Worm (Caenorhabditis elegans) whole organism, L3 larva: ENCODE results near the gene W05E10.2.

ENCODE experiments used
- R02D3.7 ChIP-seq: fragments of 150-350 bp; optimal IDR thresholded peaks from 2 replicates; lab custom pipeline; 2014; ENCODE audit warnings: missing biosample characterization, missing genetic modification characterization
- ZK546.5 ChIP-seq: sonication (generic microtip); optimal IDR thresholded peaks from 2 replicates; lab custom pipeline; 2017; ENCODE audit warnings: missing biosample characterization, missing genetic modification characterization
- ceh-28 ChIP-seq: fragments of 150-350 bp; optimal IDR thresholded peaks from 2 replicates; lab custom pipeline; 2014; ENCODE audit warnings: missing biosample characterization, missing genetic modification reagents, missing genetic modification characterization
- ceh-82 ChIP-seq: fragments of 150-350 bp; optimal IDR thresholded peaks from 2 replicates; lab custom pipeline; 2014; ENCODE audit warnings: missing biosample characterization, missing genetic modification characterization
- ceh-9 ChIP-seq: sonication (generic microtip); optimal IDR thresholded peaks from 2 replicates; lab custom pipeline; 2018; ENCODE audit warnings: missing biosample characterization, missing genetic modification characterization
- daf-12 ChIP-seq: fragments of 150-350 bp; optimal IDR thresholded peaks from 2 replicates; lab custom pipeline; 2014; ENCODE audit warnings: missing biosample characterization, missing genetic modification reagents, missing genetic modification characterization
- egl-5 ChIP-seq: fragments of 150-350 bp; optimal IDR thresholded peaks from 2 replicates; lab custom pipeline; 2017; ENCODE audit warnings: missing biosample characterization, missing genetic modification reagents, missing genetic modification characterization, inconsistent platforms
- elt-1 ChIP-seq: fragments of 150-350 bp; optimal IDR thresholded peaks from 2 replicates; lab custom pipeline; 2014; ENCODE audit warnings: missing biosample characterization, missing genetic modification characterization
- elt-2 ChIP-seq: sonication (generic microtip); optimal IDR thresholded peaks from 2 replicates; lab custom pipeline; 2016; ENCODE audit warnings: missing genetic modification reagents, mild to moderate bottlenecking, missing genetic modification characterization, missing compliant biosample characterization
- elt-3 ChIP-seq, 3 experiments: fragments of 150-350 bp in 1 of 3; sonication (generic microtip) in 2 of 3; optimal IDR thresholded peaks; 2 replicates in 2 of 3; 4 replicates in 1 of 3; lab custom pipeline; 2014 to 2017; ENCODE audit warnings: missing biosample characterization in 3 of 3, missing genetic modification characterization in 3 of 3
- eor-1 ChIP-seq, 2 experiments: fragments of 150-350 bp; optimal IDR thresholded peaks; 2 replicates each; lab custom pipeline; 2014 to 2018; ENCODE audit warnings: missing biosample characterization in 2 of 2, missing genetic modification characterization in 2 of 2
- fkh-10 ChIP-seq: sonication (generic microtip); optimal IDR thresholded peaks from 2 replicates; lab custom pipeline; 2017; ENCODE audit warnings: missing biosample characterization, missing genetic modification reagents, missing genetic modification characterization
- fkh-2 ChIP-seq: fragments of 150-350 bp; optimal IDR thresholded peaks from 2 replicates; lab custom pipeline; 2014; ENCODE audit warnings: missing biosample characterization, missing genetic modification reagents, missing genetic modification characterization
- fos-1 ChIP-seq: fragments of 150-350 bp; optimal IDR thresholded peaks from 2 replicates; lab custom pipeline; 2014; ENCODE audit warnings: missing biosample characterization, missing genetic modification characterization
- jun-1 ChIP-seq: fragments of 150-350 bp; optimal IDR thresholded peaks from 2 replicates; lab custom pipeline; 2014; ENCODE audit warnings: missing biosample characterization, missing genetic modification reagents, missing genetic modification characterization
- lin-15B ChIP-seq: fragments of 150-350 bp; optimal IDR thresholded peaks from 2 replicates; lab custom pipeline; 2014; ENCODE audit warnings: missing biosample characterization, missing genetic modification characterization
- lin-39 ChIP-seq: fragments of 150-350 bp; optimal IDR thresholded peaks from 2 replicates; lab custom pipeline; 2018; ENCODE audit warnings: missing biosample characterization, missing genetic modification reagents, missing genetic modification characterization
- mml-1 ChIP-seq: fragments of 150-350 bp; sonication (generic microtip); optimal IDR thresholded peaks from 3 replicates; lab custom pipeline; 2014; ENCODE audit warnings: missing biosample characterization, missing genetic modification characterization
- nhr-11 ChIP-seq: fragments of 150-350 bp; optimal IDR thresholded peaks from 2 replicates; lab custom pipeline; 2014; ENCODE audit warnings: missing biosample characterization, missing genetic modification characterization
- nhr-23 ChIP-seq: fragments of 150-350 bp; optimal IDR thresholded peaks from 2 replicates; lab custom pipeline; 2014; ENCODE audit warnings: missing biosample characterization, missing genetic modification reagents, missing genetic modification characterization
- nhr-237 ChIP-seq: fragments of 150-350 bp; optimal IDR thresholded peaks from 2 replicates; lab custom pipeline; 2014; ENCODE audit warnings: missing biosample characterization, missing genetic modification characterization
- nhr-25 ChIP-seq: sonication (generic microtip); optimal IDR thresholded peaks from 2 replicates; lab custom pipeline; 2017; ENCODE audit warnings: missing biosample characterization, missing genetic modification characterization
- nhr-28 ChIP-seq: fragments of 150-350 bp; optimal IDR thresholded peaks from 2 replicates; lab custom pipeline; 2014; ENCODE audit warnings: missing biosample characterization, missing genetic modification characterization
- nhr-43 ChIP-seq: sonication (generic microtip); optimal IDR thresholded peaks from 2 replicates; lab custom pipeline; 2016; ENCODE audit warnings: mild to moderate bottlenecking, missing genetic modification characterization, missing compliant biosample characterization; ENCODE audit not compliant: poor library complexity, severe bottlenecking
- nhr-67 ChIP-seq: fragments of 150-350 bp; optimal IDR thresholded peaks from 2 replicates; lab custom pipeline; 2014; ENCODE audit warnings: missing biosample characterization, missing genetic modification characterization
- nhr-76 ChIP-seq: fragments of 150-350 bp; sonication (generic microtip); optimal IDR thresholded peaks from 5 replicates; lab custom pipeline; 2014; ENCODE audit warnings: missing biosample characterization, missing genetic modification characterization
- nhr-77 ChIP-seq: fragments of 150-350 bp; optimal IDR thresholded peaks from 2 replicates; lab custom pipeline; 2014; ENCODE audit warnings: missing biosample characterization, missing genetic modification characterization
- pha-4 ChIP-seq: fragments of 150-350 bp; optimal IDR thresholded peaks from 2 replicates; lab custom pipeline; 2014; ENCODE audit warnings: missing biosample characterization, missing genetic modification reagents, missing genetic modification characterization
- pqm-1 ChIP-seq: fragments of 150-350 bp; optimal IDR thresholded peaks from 2 replicates; lab custom pipeline; 2017; ENCODE audit warnings: missing biosample characterization, missing genetic modification characterization, inconsistent platforms
- sea-2 ChIP-seq: fragments of 150-350 bp; sonication (generic microtip); optimal IDR thresholded peaks from 4 replicates; lab custom pipeline; 2014; ENCODE audit warnings: missing biosample characterization, missing genetic modification reagents, missing genetic modification characterization
- skn-1 ChIP-seq: fragments of 150-350 bp; optimal IDR thresholded peaks from 2 replicates; lab custom pipeline; 2014; ENCODE audit warnings: missing biosample characterization, missing genetic modification characterization
- snpc-4 ChIP-seq: fragments of 150-350 bp; optimal IDR thresholded peaks from 2 replicates; lab custom pipeline; 2014; ENCODE audit warnings: missing biosample characterization, missing genetic modification characterization
- unc-39 ChIP-seq: sonication (generic microtip); optimal IDR thresholded peaks from 4 replicates; lab custom pipeline; 2017; ENCODE audit warnings: missing biosample characterization, missing genetic modification characterization
- ztf-11 ChIP-seq: fragments of 150-350 bp; optimal IDR thresholded peaks from 2 replicates; lab custom pipeline; 2014; ENCODE audit warnings: missing biosample characterization, missing genetic modification characterization
- ztf-4 ChIP-seq: fragments of 150-350 bp; optimal IDR thresholded peaks from 2 replicates; lab custom pipeline; 2014; ENCODE audit warnings: missing biosample characterization, missing genetic modification characterization

The W05E10.2 gene

DNA sequence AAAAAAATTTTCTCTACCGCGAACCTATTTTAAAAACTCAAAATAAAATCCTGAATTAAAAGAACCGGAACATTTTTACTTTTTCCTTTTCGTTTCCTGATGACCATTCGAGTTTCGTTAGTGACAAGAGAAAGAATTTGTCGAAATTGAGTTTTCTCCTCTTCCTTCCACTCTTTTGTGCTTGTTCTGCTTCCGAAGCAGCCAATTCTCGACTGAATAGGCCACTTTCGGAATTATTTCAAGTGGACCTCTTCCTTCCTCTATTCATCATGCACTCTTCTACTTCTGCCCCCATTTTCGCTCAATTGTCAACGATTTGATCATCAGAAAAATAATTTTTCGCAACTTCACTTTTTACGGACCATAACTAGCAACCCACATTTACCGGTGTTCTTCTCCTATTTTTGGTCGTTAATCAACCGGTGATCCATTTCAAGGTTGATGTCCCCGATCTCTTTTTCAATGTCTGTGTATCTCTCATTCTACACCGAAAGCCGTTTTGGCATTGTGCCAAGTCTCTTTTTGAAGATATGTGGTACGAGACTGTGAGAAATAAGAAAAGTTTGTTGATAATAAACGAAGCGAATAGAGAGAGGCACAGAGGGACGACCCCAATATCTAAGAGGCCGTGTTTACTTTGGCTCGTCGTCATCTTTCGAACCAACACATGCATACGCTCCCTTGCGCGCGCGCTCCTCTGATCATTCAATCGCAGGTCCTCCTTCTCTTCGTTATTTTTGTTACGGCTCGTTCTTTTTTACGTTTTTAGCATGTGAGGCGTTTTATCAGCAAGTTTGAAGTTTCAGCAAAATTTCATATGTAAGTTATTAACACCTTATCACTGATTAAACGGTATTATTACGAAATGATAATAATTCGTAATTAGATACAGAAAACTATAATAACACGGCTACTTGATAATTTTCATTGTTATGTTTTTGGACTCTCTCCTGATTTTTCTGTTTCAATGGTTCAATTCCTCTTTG is 12.1 kb upstream of the W05E10.2 start:
- TF ChIP-seq nhr-25 (peak; percentile 2), ZK546.5 (tag; lab: Kevin White, UChicago) (no peak), nhr-43 (tag; lab: Kevin White, UChicago) (no peak), fkh-10 (GFP tag; lab: Kevin White, UChicago) (peak; percentile 50), ceh-9 (tag; lab: Kevin White, UChicago) (no peak), elt-2 (tag; lab: Kevin White, UChicago) (peak; percentile 70), elt-1 (tag; lab: Kevin White, UChicago) (no peak), eor-1 (tag; optimal IDR thresholded peaks at IDR 0.05; lab: Kevin White, UChicago) (no peak), pha-4 (peak; percentile 84), daf-12 (tag; lab: Kevin White, UChicago) (no peak), pqm-1 (tag; lab: Kevin White, UChicago) (peak; percentile 50), lin-39 (tag; lab: Kevin White, UChicago) (no peak), nhr-77 (tag; lab: Kevin White, UChicago) (no peak), elt-3 (tag; optimal IDR thresholded peaks at IDR 0.05; lab: Kevin White, UChicago) (no peak), fos-1 (tag; lab: Kevin White, UChicago) (no peak), jun-1 (tag; lab: Kevin White, UChicago) (peak; percentile 1), ceh-82 (tag; lab: Kevin White, UChicago) (no peak), unc-39 (no peak), nhr-23 (tag; lab: Kevin White, UChicago) (no peak), ceh-28 (tag; lab: Kevin White, UChicago) (no peak)

ce11 chrV:11675638-11676037 is 11.3 kb upstream of the W05E10.2 start, which contains the start of gene ape-1:
Gene ape-1, plus strand, starts transcription at chrV:11675938.
- no peak for TF ChIP-seq nhr-25
- TF ChIP-seq daf-12 (tag; lab: Kevin White, UChicago) = no peak
- TF ChIP-seq nhr-67 = no peak
- no peak for TF ChIP-seq eor-1 (tag; optimal IDR thresholded peaks at IDR 0.05; lab: Kevin White, UChicago)
- no peak for TF ChIP-seq fkh-2 (tag; lab: Kevin White, UChicago)
- TF ChIP-seq jun-1 (tag; lab: Kevin White, UChicago) = no peak
- TF ChIP-seq ZK546.5 (tag; lab: Kevin White, UChicago) = no peak
- TF ChIP-seq nhr-43 (tag; lab: Kevin White, UChicago) = no peak
- TF ChIP-seq nhr-76 = no peak
- no peak for TF ChIP-seq nhr-23 (tag; lab: Kevin White, UChicago)
- no peak for TF ChIP-seq nhr-237 (tag; lab: Kevin White, UChicago)
- TF ChIP-seq, all 47 proteins: peak for 0

ce11 chrV:11676498-11676897 is 10.5 kb upstream of the W05E10.2 start:
- TF ChIP-seq ZK546.5 (tag; lab: Kevin White, UChicago) = no peak
- TF ChIP-seq unc-39 = no peak
- no peak for TF ChIP-seq snpc-4 (tag; lab: Kevin White, UChicago)
- TF ChIP-seq ceh-82 (tag; lab: Kevin White, UChicago) = no peak
- no peak for TF ChIP-seq egl-5 (tag; lab: Kevin White, UChicago)
- no peak for TF ChIP-seq nhr-25
- TF ChIP-seq mml-1 (tag; lab: Kevin White, UChicago) = no peak
- TF ChIP-seq lin-15B = no peak
- no peak for TF ChIP-seq R02D3.7 (tag; lab: Kevin White, UChicago)
- no peak for TF ChIP-seq skn-1 (tag; lab: Kevin White, UChicago)
- TF ChIP-seq fos-1 (tag; lab: Kevin White, UChicago) = no peak
- no peak for TF ChIP-seq fkh-10 (GFP tag; lab: Kevin White, UChicago)
- no peak for TF ChIP-seq ztf-11 (tag; lab: Kevin White, UChicago)
- no peak for TF ChIP-seq nhr-28 (tag; lab: Kevin White, UChicago)
- TF ChIP-seq nhr-11 (tag; lab: Kevin White, UChicago) = no peak
- no peak for TF ChIP-seq sea-2
- TF ChIP-seq ztf-4 (tag; lab: Kevin White, UChicago) = no peak
- no peak for TF ChIP-seq nhr-23 (tag; lab: Kevin White, UChicago)
- TF ChIP-seq eor-1 (tag; optimal IDR thresholded peaks at IDR 0.05; lab: Kevin White, UChicago) = no peak
